Fruit fly (Drosophila melanogaster): Measurements from ENCODE around the gene CG14562.

dm6 chr3L:21994000-21994399 is 52.0 kb downstream of the CG14562 start:
- TF ChIP-seq CG8478 (optimal IDR thresholded peaks at IDR 0.05) (no peak), CTCF (optimal IDR thresholded peaks at IDR 0.05) (no peak)
